Worm (Caenorhabditis elegans) whole organism, L1 larva: ENCODE results near the gene ZK1290.11.

Experiments
- C04F5.9 ChIP-seq: sonication (generic microtip); optimal IDR thresholded peaks from 2 replicates; lab custom pipeline; 2016; ENCODE audit warnings: missing genetic modification characterization, missing compliant biosample characterization
- C16A3.4 ChIP-seq: fragments of 150-350 bp; optimal IDR thresholded peaks from 2 replicates; lab custom pipeline; 2014; ENCODE audit warnings: missing biosample characterization, missing genetic modification characterization
- Y116A8C.19 ChIP-seq: sonication (generic microtip); optimal IDR thresholded peaks from 2 replicates; lab custom pipeline; 2016; ENCODE audit warnings: missing compliant biosample characterization, missing genetic modification characterization, borderline replicate concordance
- alr-1 ChIP-seq: fragments of 200-800 bp; sonication (Bioruptor generic); optimal IDR thresholded peaks from 2 replicates; lab custom pipeline; 2018; ENCODE audit warnings: borderline replicate concordance, mild to moderate bottlenecking, missing genetic modification characterization, missing compliant biosample characterization
- aly-2 ChIP-seq: fragments of 150-350 bp; optimal IDR thresholded peaks from 2 replicates; lab custom pipeline; 2014; ENCODE audit warnings: missing biosample characterization, missing genetic modification characterization
- ceh-63 ChIP-seq: fragments of 200-800 bp; sonication (Bioruptor generic); optimal IDR thresholded peaks from 2 replicates; lab custom pipeline; 2018; ENCODE audit warnings: mild to moderate bottlenecking, missing genetic modification characterization, missing compliant biosample characterization
- ceh-8 ChIP-seq: fragments of 200-800 bp; sonication (Bioruptor generic); optimal IDR thresholded peaks from 2 replicates; lab custom pipeline; 2018; ENCODE audit warnings: mild to moderate bottlenecking, missing genetic modification characterization, moderate library complexity, missing compliant biosample characterization
- ceh-88 ChIP-seq: fragments of 200-800 bp; sonication (Bioruptor generic); IDR thresholded peaks from 2 replicates; pipeline ENCODE4 v1.3.6; 2022; ENCODE audit warnings: missing genetic modification characterization, missing compliant biosample characterization
- dsc-1 ChIP-seq: sonication (generic microtip); optimal IDR thresholded peaks from 2 replicates; lab custom pipeline; 2016; ENCODE audit warnings: mild to moderate bottlenecking, missing genetic modification characterization, missing compliant biosample characterization
- egl-27 ChIP-seq, 2 experiments: fragments of 150-350 bp in 1 of 2; sonication (generic microtip); optimal IDR thresholded peaks; 3 replicates each; lab custom pipeline; 2017 to 2018; ENCODE audit warnings: missing biosample characterization in 2 of 2, missing genetic modification characterization in 2 of 2, missing genetic modification reagents in 2 of 2
- elt-2 ChIP-seq: sonication (generic microtip); optimal IDR thresholded peaks from 2 replicates; lab custom pipeline; 2016; ENCODE audit warnings: missing genetic modification characterization, mild to moderate bottlenecking, inconsistent platforms, missing compliant biosample characterization, missing genetic modification reagents
- elt-3 ChIP-seq, 6 experiments: fragments of 150-350 bp in 1 of 6; sonication (generic microtip); optimal IDR thresholded peaks; 2 replicates each; lab custom pipeline; 2017 to 2018; ENCODE audit warnings: missing biosample characterization in 6 of 6, missing genetic modification characterization in 6 of 6, inconsistent platforms in 1 of 6
- fkh-10 ChIP-seq: sonication (generic microtip); optimal IDR thresholded peaks from 2 replicates; lab custom pipeline; 2017; ENCODE audit warnings: missing biosample characterization, missing genetic modification reagents, missing genetic modification characterization
- fkh-4 ChIP-seq: sonication (generic microtip); optimal IDR thresholded peaks from 2 replicates; lab custom pipeline; 2016; ENCODE audit warnings: missing compliant biosample characterization, missing genetic modification characterization, borderline replicate concordance
- fkh-8 ChIP-seq: sonication (generic microtip); optimal IDR thresholded peaks from 2 replicates; lab custom pipeline; 2016; ENCODE audit warnings: mild to moderate bottlenecking, missing genetic modification characterization, missing compliant biosample characterization
- fos-1 ChIP-seq: fragments of 150-350 bp; optimal IDR thresholded peaks from 2 replicates; lab custom pipeline; 2014; ENCODE audit warnings: missing biosample characterization, missing genetic modification characterization
- grh-1 ChIP-seq: fragments of 200-800 bp; sonication (Bioruptor generic); IDR thresholded peaks from 2 replicates; pipeline ENCODE4 v1.3.6; 2022; ENCODE audit warnings: missing genetic modification reagents, missing genetic modification characterization, missing compliant biosample characterization
- hlh-17 ChIP-seq: fragments of 200-800 bp; sonication (Bioruptor generic); optimal IDR thresholded peaks from 2 replicates; lab custom pipeline; 2018; ENCODE audit warnings: missing genetic modification characterization, mild to moderate bottlenecking, missing compliant biosample characterization, moderate library complexity, borderline replicate concordance
- hlh-4 ChIP-seq: sonication (generic microtip); optimal IDR thresholded peaks from 2 replicates; lab custom pipeline; 2016; ENCODE audit warnings: mild to moderate bottlenecking, missing genetic modification characterization, missing compliant biosample characterization
- hpl-2 ChIP-seq: fragments of 150-350 bp; optimal IDR thresholded peaks from 2 replicates; lab custom pipeline; 2014; ENCODE audit warnings: missing biosample characterization, missing genetic modification reagents, missing genetic modification characterization
- irx-1 ChIP-seq: sonication (generic microtip); optimal IDR thresholded peaks from 2 replicates; lab custom pipeline; 2016; ENCODE audit warnings: missing genetic modification characterization, missing compliant biosample characterization
- jun-1 ChIP-seq: fragments of 150-350 bp; optimal IDR thresholded peaks from 2 replicates; lab custom pipeline; 2014; ENCODE audit warnings: missing biosample characterization, missing genetic modification reagents, missing genetic modification characterization
- lin-13 ChIP-seq: fragments of 150-350 bp; optimal IDR thresholded peaks from 2 replicates; lab custom pipeline; 2014; ENCODE audit warnings: missing biosample characterization, missing genetic modification reagents, missing genetic modification characterization
- lin-15B ChIP-seq: fragments of 150-350 bp; sonication (generic microtip); optimal IDR thresholded peaks from 3 replicates; lab custom pipeline; 2014; ENCODE audit warnings: missing biosample characterization, missing genetic modification characterization
- lin-35 ChIP-seq, 2 experiments: fragments of 150-350 bp; optimal IDR thresholded peaks; 2 replicates each; lab custom pipeline; 2014; ENCODE audit warnings: missing biosample characterization in 2 of 2, missing genetic modification characterization in 2 of 2, missing genetic modification reagents in 2 of 2
- lir-3 ChIP-seq: sonication (generic microtip); optimal IDR thresholded peaks from 2 replicates; lab custom pipeline; 2016; ENCODE audit warnings: mild to moderate bottlenecking, missing genetic modification characterization, moderate library complexity, missing compliant biosample characterization; ENCODE audit not compliant: poor library complexity
- lsy-2 ChIP-seq, 2 experiments: fragments of 150-350 bp; optimal IDR thresholded peaks; 2 replicates each; lab custom pipeline; 2014; ENCODE audit warnings: missing biosample characterization in 2 of 2, missing genetic modification characterization in 2 of 2
- mdl-1 ChIP-seq, 2 experiments: fragments of 150-350 bp; optimal IDR thresholded peaks; 2 replicates each; lab custom pipeline; 2014 to 2017; ENCODE audit warnings: missing biosample characterization in 2 of 2, missing genetic modification characterization in 2 of 2, inconsistent platforms in 1 of 2
- mep-1 ChIP-seq: fragments of 150-350 bp; optimal IDR thresholded peaks from 2 replicates; lab custom pipeline; 2014; ENCODE audit warnings: missing biosample characterization, missing genetic modification characterization
- nhr-11 ChIP-seq: fragments of 150-350 bp; optimal IDR thresholded peaks from 2 replicates; lab custom pipeline; 2014; ENCODE audit warnings: missing biosample characterization, missing genetic modification characterization
- nhr-12 ChIP-seq: sonication (generic microtip); optimal IDR thresholded peaks from 2 replicates; lab custom pipeline; 2017; ENCODE audit warnings: missing biosample characterization, missing genetic modification characterization
- nhr-19 ChIP-seq: fragments of 200-800 bp; sonication (Bioruptor generic); conservative IDR thresholded peaks from 2 replicates; pipeline ENCODE4 v1.3.6; 2022; ENCODE audit warnings: missing genetic modification characterization, missing compliant biosample characterization
- nhr-20 ChIP-seq: sonication (generic microtip); optimal IDR thresholded peaks from 2 replicates; lab custom pipeline; 2016; ENCODE audit warnings: mild to moderate bottlenecking, missing genetic modification characterization, missing compliant biosample characterization
- nhr-28 ChIP-seq: fragments of 150-350 bp; optimal IDR thresholded peaks from 2 replicates; lab custom pipeline; 2014; ENCODE audit warnings: missing biosample characterization, missing genetic modification characterization
- nhr-47 ChIP-seq: sonication (generic microtip); optimal IDR thresholded peaks from 2 replicates; lab custom pipeline; 2016; ENCODE audit warnings: mild to moderate bottlenecking, missing genetic modification characterization, moderate library complexity, missing compliant biosample characterization
- nhr-71 ChIP-seq: sonication (generic microtip); optimal IDR thresholded peaks from 2 replicates; lab custom pipeline; 2016; ENCODE audit warnings: mild to moderate bottlenecking, missing genetic modification characterization, moderate library complexity, missing compliant biosample characterization
- nhr-76 ChIP-seq: sonication (generic microtip); optimal IDR thresholded peaks from 2 replicates; lab custom pipeline; 2017; ENCODE audit warnings: missing biosample characterization, missing genetic modification characterization
- nhr-77 ChIP-seq: fragments of 150-350 bp; optimal IDR thresholded peaks from 2 replicates; lab custom pipeline; 2014; ENCODE audit warnings: missing biosample characterization, missing genetic modification characterization
- nhr-85 ChIP-seq: sonication (generic microtip); peaks from one replicate; lab custom pipeline; 2016; ENCODE audit warnings: missing genetic modification characterization, inconsistent platforms, missing compliant biosample characterization
- nhr-90 ChIP-seq: sonication (generic microtip); optimal IDR thresholded peaks from 2 replicates; lab custom pipeline; 2016; ENCODE audit warnings: mild to moderate bottlenecking, missing genetic modification characterization, missing compliant biosample characterization; ENCODE audit not compliant: poor library complexity
- pqm-1 ChIP-seq: sonication (generic microtip); optimal IDR thresholded peaks from 3 replicates; lab custom pipeline; 2017; ENCODE audit warnings: missing biosample characterization, missing genetic modification characterization
- rnt-1 ChIP-seq: sonication (generic microtip); optimal IDR thresholded peaks from 2 replicates; lab custom pipeline; 2016; ENCODE audit warnings: mild to moderate bottlenecking, missing genetic modification characterization, moderate library complexity, missing compliant biosample characterization
- skn-1 ChIP-seq: fragments of 150-350 bp; optimal IDR thresholded peaks from 2 replicates; lab custom pipeline; 2014; ENCODE audit warnings: missing biosample characterization, missing genetic modification characterization
- snpc-4 ChIP-seq: fragments of 150-350 bp; optimal IDR thresholded peaks from 2 replicates; lab custom pipeline; 2014; ENCODE audit warnings: missing biosample characterization, missing genetic modification characterization
- swsn-7 ChIP-seq: sonication (generic microtip); optimal IDR thresholded peaks from 2 replicates; lab custom pipeline; 2016; ENCODE audit warnings: missing genetic modification characterization, missing compliant biosample characterization
- unc-130 ChIP-seq: fragments of 150-350 bp; optimal IDR thresholded peaks from 2 replicates; lab custom pipeline; 2017; ENCODE audit warnings: missing biosample characterization, missing genetic modification characterization, inconsistent platforms
- unc-30 ChIP-seq: sonication (generic microtip); optimal IDR thresholded peaks from 2 replicates; lab custom pipeline; 2017; ENCODE audit warnings: missing biosample characterization, missing genetic modification characterization
- unc-98 ChIP-seq: fragments of 200-800 bp; sonication (Bioruptor generic); IDR thresholded peaks from 2 replicates; pipeline ENCODE4 v1.3.6; 2022; ENCODE audit warnings: missing genetic modification characterization, missing compliant biosample characterization
- vab-15 ChIP-seq: sonication (generic microtip); optimal IDR thresholded peaks from 2 replicates; lab custom pipeline; 2017; ENCODE audit warnings: missing genotype, mild to moderate bottlenecking, missing genetic modification characterization, missing compliant biosample characterization
- xbp-1 ChIP-seq: sonication (generic microtip); optimal IDR thresholded peaks from 2 replicates; lab custom pipeline; 2016; ENCODE audit warnings: missing genetic modification characterization, missing compliant biosample characterization
- zag-1 ChIP-seq: fragments of 150-350 bp; optimal IDR thresholded peaks from 2 replicates; lab custom pipeline; 2014; ENCODE audit warnings: missing biosample characterization, missing genetic modification characterization
- ztf-4 ChIP-seq: fragments of 150-350 bp; optimal IDR thresholded peaks from 2 replicates; lab custom pipeline; 2014; ENCODE audit warnings: missing biosample characterization, missing genetic modification characterization

ZK1290.11 gene

ce11 chrII:7529078-7529683 is 32.2 kb downstream of the ZK1290.11 start, which contains the start of gene ZK1290.5 (continued):
- peak; percentile 7 for TF ChIP-seq ceh-8
- TF ChIP-seq nhr-11, result peak; percentile 39
- TF ChIP-seq ceh-88 (GFP tag; lab: Robert Waterston, UW), result peak; percentile 53
- no peak for TF ChIP-seq C04F5.9 (tag; lab: Kevin White, UChicago)
- no peak for TF ChIP-seq hlh-4 (tag; lab: Kevin White, UChicago)
- TF ChIP-seq nhr-28, result no peak
- peak in 4 of 6 experiments; percentile 9 to 89 (median 72) for TF ChIP-seq elt-3 (tag; optimal IDR thresholded peaks at IDR 0.05; lab: Kevin White, UChicago)
- TF ChIP-seq nhr-90 (tag; lab: Kevin White, UChicago), result peak; percentile 89
- TF ChIP-seq irx-1 (tag; lab: Kevin White, UChicago), result peak; percentile 80
- peak; percentile 85 for TF ChIP-seq swsn-7 (tag; lab: Kevin White, UChicago)
- peak; percentile 62 for TF ChIP-seq jun-1 (tag; lab: Kevin White, UChicago)
- no peak for TF ChIP-seq ceh-63 (GFP tag; lab: Kevin White, UChicago)
- no peak for TF ChIP-seq egl-27 (tag; optimal IDR thresholded peaks at IDR 0.05; lab: Kevin White, UChicago)
- TF ChIP-seq xbp-1 (tag; lab: Kevin White, UChicago), result peak; percentile 76
- peak; percentile 54 for TF ChIP-seq lin-13 (GFP tag; lab: Kevin White, UChicago)
- peak; percentile 77 for TF ChIP-seq grh-1 (GFP tag; lab: Robert Waterston, UW)
- TF ChIP-seq ztf-4 (tag; lab: Kevin White, UChicago), result peak; percentile 77
- TF ChIP-seq rnt-1 (tag; lab: Kevin White, UChicago), result peak; percentile 75
- peak; percentile 86 for TF ChIP-seq nhr-47 (tag; lab: Kevin White, UChicago)
- TF ChIP-seq unc-98 (GFP tag; lab: Robert Waterston, UW), result peak; percentile 47; the same call in 1 of the 2 replicates
- TF ChIP-seq pqm-1 (tag; lab: Kevin White, UChicago), result no peak
- peak; percentile 23 for TF ChIP-seq fos-1 (tag; lab: Kevin White, UChicago)
- no peak for TF ChIP-seq aly-2 (tag; lab: Kevin White, UChicago)
- peak; percentile 98 for TF ChIP-seq nhr-71 (tag; lab: Kevin White, UChicago)
- TF ChIP-seq lin-35 (GFP tag; optimal IDR thresholded peaks at IDR 0.05; lab: Kevin White, UChicago), result peak; percentile 62 to 79
- peak; percentile 87 for TF ChIP-seq fkh-8 (tag; lab: Kevin White, UChicago)
- no peak for TF ChIP-seq nhr-76 (tag; lab: Kevin White, UChicago)
- no peak for TF ChIP-seq lin-15B (tag; lab: Kevin White, UChicago)
- TF ChIP-seq zag-1 (tag; lab: Kevin White, UChicago), result no peak
- no peak for TF ChIP-seq Y116A8C.19 (tag; lab: Kevin White, UChicago)
- peak; percentile 75 for TF ChIP-seq dsc-1 (tag; lab: Kevin White, UChicago)
- peak; percentile 89 for TF ChIP-seq elt-2 (tag; lab: Kevin White, UChicago)
- TF ChIP-seq vab-15 (tag; lab: Kevin White, UChicago), result no peak
- TF ChIP-seq nhr-12, result no peak
- peak; percentile 33 for TF ChIP-seq snpc-4 (tag; lab: Kevin White, UChicago)
- TF ChIP-seq unc-130, result peak; percentile 82
- peak in 1 of 2 experiments; percentile 95 for TF ChIP-seq mdl-1 (tag; optimal IDR thresholded peaks at IDR 0.05; lab: Kevin White, UChicago)
- peak; percentile 87 for TF ChIP-seq mep-1 (tag; lab: Kevin White, UChicago)
- TF ChIP-seq nhr-85 (tag; lab: Kevin White, UChicago), result peak; percentile 98
- peak; percentile 9 for TF ChIP-seq fkh-10 (GFP tag; lab: Kevin White, UChicago)
- peak; percentile 81 for TF ChIP-seq hpl-2 (GFP tag; lab: Kevin White, UChicago)
- TF ChIP-seq C16A3.4 (tag; lab: Kevin White, UChicago), result peak; percentile 61
- TF ChIP-seq fkh-4 (tag; lab: Kevin White, UChicago), result no peak
- peak; percentile 97 for TF ChIP-seq nhr-20 (tag; lab: Kevin White, UChicago)
- TF ChIP-seq lir-3 (tag; lab: Kevin White, UChicago), result peak; percentile 60
- TF ChIP-seq nhr-19 (GFP tag; lab: Robert Waterston, UW), result peak; percentile 92
- peak; percentile 80 to 83 for TF ChIP-seq lsy-2 (tag; optimal IDR thresholded peaks at IDR 0.05; lab: Kevin White, UChicago)
- peak; percentile 83 for TF ChIP-seq skn-1 (tag; lab: Kevin White, UChicago)
- no peak for TF ChIP-seq alr-1 (tag; lab: Kevin White, UChicago)
- TF ChIP-seq hlh-17 (GFP tag; lab: Kevin White, UChicago), result no peak
- TF ChIP-seq nhr-77 (tag; lab: Kevin White, UChicago), result peak; percentile 91
- no peak for TF ChIP-seq unc-30
